Fruit fly (Drosophila melanogaster) whole organism, embryonic: ENCODE measurements around the gene CG8173.
A peak's percentile ranks its signal among the peaks of the same experiment; 100 is the strongest.

Experiments used
- CG10267 ChIP-seq: fragments of 200-800 bp; sonication (Bioruptor generic); optimal IDR thresholded peaks from 2 replicates; lab custom pipeline; 2018; ENCODE audit warnings: missing biosample characterization, mild to moderate bottlenecking, missing genetic modification characterization, moderate library complexity
- CG10543 ChIP-seq: fragments of 200-800 bp; sonication (Bioruptor generic); optimal IDR thresholded peaks from 3 replicates; lab custom pipeline; 2017; ENCODE audit warnings: missing biosample characterization, mild to moderate bottlenecking, missing genetic modification characterization, moderate library complexity
- CG10979 ChIP-seq: fragments of 200-800 bp; sonication (Bioruptor generic); optimal IDR thresholded peaks from 2 replicates; lab custom pipeline; 2018; ENCODE audit warnings: missing biosample characterization, mild to moderate bottlenecking, missing genetic modification characterization, moderate library complexity
- CG12391 ChIP-seq: fragments of 200-800 bp; sonication (Bioruptor generic); optimal IDR thresholded peaks from 3 replicates; lab custom pipeline; 2018; ENCODE audit warnings: missing biosample characterization, mild to moderate bottlenecking, missing genetic modification characterization, moderate library complexity
- CG12942 ChIP-seq: fragments of 200-800 bp; sonication (Bioruptor generic); optimal IDR thresholded peaks from 3 replicates; lab custom pipeline; 2016; ENCODE audit warnings: missing biosample characterization, missing genetic modification characterization
- CG14667 ChIP-seq: fragments of 200-800 bp; sonication (Bioruptor generic); IDR thresholded peaks from 2 replicates; pipeline ENCODE4 v1.3.6; 2022; ENCODE audit warnings: missing biosample characterization, missing genetic modification characterization
- CG14710 ChIP-seq: fragments of 200-800 bp; sonication (Bioruptor generic); optimal IDR thresholded peaks from 3 replicates; lab custom pipeline; 2019; ENCODE audit warnings: missing biosample characterization, mild to moderate bottlenecking, missing genetic modification characterization, moderate library complexity
- CG15269 ChIP-seq: fragments of 200-800 bp; sonication (Bioruptor generic); optimal IDR thresholded peaks from 2 replicates; lab custom pipeline; 2018; ENCODE audit warnings: missing biosample characterization, mild to moderate bottlenecking, missing genetic modification characterization, moderate library complexity
- CG15479 ChIP-seq: fragments of 200-800 bp; sonication (Bioruptor generic); optimal IDR thresholded peaks from 3 replicates; lab custom pipeline; 2019; ENCODE audit warnings: missing biosample characterization, mild to moderate bottlenecking, missing genetic modification characterization, moderate library complexity
- CG17802 ChIP-seq: fragments of 200-800 bp; sonication (Bioruptor generic); optimal IDR thresholded peaks from 2 replicates; lab custom pipeline; 2018; ENCODE audit warnings: missing biosample characterization, mild to moderate bottlenecking, missing genetic modification characterization, moderate library complexity
- CG18764 ChIP-seq: fragments of 200-800 bp; sonication (Bioruptor generic); optimal IDR thresholded peaks from 3 replicates; lab custom pipeline; 2016; ENCODE audit warnings: missing biosample characterization, missing genetic modification characterization
- CG4707 ChIP-seq: fragments of 200-800 bp; sonication (Bioruptor generic); optimal IDR thresholded peaks from 2 replicates; lab custom pipeline; 2018; ENCODE audit warnings: missing biosample characterization, mild to moderate bottlenecking, missing genetic modification characterization, moderate library complexity
- CG7839 ChIP-seq: fragments of 200-800 bp; sonication (Bioruptor generic); optimal IDR thresholded peaks from 3 replicates; lab custom pipeline; 2018; ENCODE audit warnings: missing biosample characterization, mild to moderate bottlenecking, missing genetic modification characterization, moderate library complexity
- CG9215 ChIP-seq: fragments of 200-800 bp; sonication (Bioruptor generic); IDR thresholded peaks from 2 replicates; pipeline ENCODE4 v1.3.6; 2022; ENCODE audit warnings: missing biosample characterization, missing genetic modification characterization
- CG9727 ChIP-seq: fragments of 200-800 bp; sonication (Bioruptor generic); optimal IDR thresholded peaks from 3 replicates; lab custom pipeline; 2017; ENCODE audit warnings: missing biosample characterization, mild to moderate bottlenecking, missing genetic modification characterization
- CG9876 ChIP-seq: fragments of 200-800 bp; sonication (Bioruptor generic); optimal IDR thresholded peaks from 2 replicates; lab custom pipeline; 2016; ENCODE audit warnings: missing biosample characterization, missing genetic modification characterization
- Dll ChIP-seq: fragments of 200-800 bp; sonication (Bioruptor generic); IDR thresholded peaks from 4 replicates; pipeline ENCODE4 v1.3.6; 2022; ENCODE audit warnings: missing biosample characterization, missing genetic modification characterization; ENCODE audit not compliant: partially characterized antibody
- Eip74EF ChIP-seq, 2 experiments: fragments of 200-800 bp in 1 of 2; fragments of >200 bp in 1 of 2; sonication (Bioruptor generic) in 1 of 2; optimal IDR thresholded peaks; 2 replicates each; lab custom pipeline; 2017 to 2019; ENCODE audit warnings: missing biosample characterization in 2 of 2, missing genetic modification characterization in 2 of 2, mild to moderate bottlenecking in 1 of 2, moderate library complexity in 1 of 2
- HLH54F ChIP-seq: fragments of 200-800 bp; sonication (Bioruptor generic); optimal IDR thresholded peaks from 3 replicates; lab custom pipeline; 2016; ENCODE audit warnings: missing biosample characterization, missing genetic modification characterization
- Hr78 ChIP-seq, 2 experiments: fragments of 200-800 bp in 1 of 2; fragments of >200 bp in 1 of 2; sonication (Bioruptor generic) in 1 of 2; optimal IDR thresholded peaks; 2 replicates each; lab custom pipeline; 2017 to 2019; ENCODE audit warnings: missing biosample characterization in 2 of 2, missing genetic modification characterization in 2 of 2, mild to moderate bottlenecking in 1 of 2, moderate library complexity in 1 of 2
- Max ChIP-seq: fragments of 200-800 bp; sonication (Bioruptor generic); optimal IDR thresholded peaks from 2 replicates; lab custom pipeline; 2016; ENCODE audit warnings: missing biosample characterization, mild to moderate bottlenecking, missing genetic modification characterization
- Med ChIP-seq: fragments of 200-800 bp; sonication (Bioruptor generic); peaks from one replicate; lab custom pipeline; 2016; ENCODE audit warnings: missing biosample characterization, missing genetic modification characterization, mild to moderate bottlenecking, inconsistent platforms, moderate library complexity
- Oli ChIP-seq: fragments of 200-800 bp; sonication (Bioruptor generic); optimal IDR thresholded peaks from 2 replicates; lab custom pipeline; 2018; ENCODE audit warnings: missing biosample characterization, mild to moderate bottlenecking, missing genetic modification characterization, moderate library complexity
- Pdp1 ChIP-seq, 2 experiments: fragments of 200-800 bp; sonication (Bioruptor generic); optimal IDR thresholded peaks; 3 replicates each; lab custom pipeline; 2016; ENCODE audit warnings: missing biosample characterization in 2 of 2, missing genetic modification characterization in 2 of 2, mild to moderate bottlenecking in 1 of 2, moderate library complexity in 1 of 2
- Sry-β ChIP-seq: fragments of 200-800 bp; sonication (Bioruptor generic); optimal IDR thresholded peaks from 2 replicates; lab custom pipeline; 2018; ENCODE audit warnings: missing biosample characterization, mild to moderate bottlenecking, missing genetic modification characterization, moderate library complexity
- Ssrp ChIP-seq: fragments of 200-800 bp; sonication (Bioruptor generic); optimal IDR thresholded peaks from 2 replicates; lab custom pipeline; 2018; ENCODE audit warnings: missing biosample characterization, mild to moderate bottlenecking, missing genetic modification characterization, moderate library complexity
- Trl ChIP-seq, 3 experiments: fragments of >200 bp in 2 of 3; fragments of 200-800 bp in 1 of 3; sonication (Bioruptor generic) in 1 of 3; optimal IDR thresholded peaks; 2 replicates in 1 of 3; 3 replicates in 2 of 3; lab custom pipeline; 2016 to 2017; ENCODE audit warnings: missing biosample characterization in 1 of 3, missing genetic modification characterization in 1 of 3
- Xrp1 ChIP-seq: fragments of 200-800 bp; sonication (Bioruptor generic); IDR thresholded peaks from 2 replicates; pipeline ENCODE4 v1.3.6; 2022; ENCODE audit warnings: missing biosample characterization, missing genetic modification characterization
- bbx ChIP-seq: fragments of 200-800 bp; sonication (Bioruptor generic); IDR thresholded peaks from 2 replicates; pipeline ENCODE4 v1.3.6; 2022; ENCODE audit warnings: missing biosample characterization, missing genetic modification characterization; ENCODE audit not compliant: partially characterized antibody
- bcd ChIP-seq: fragments of 200-800 bp; sonication (Bioruptor generic); optimal IDR thresholded peaks from 2 replicates; lab custom pipeline; 2017; ENCODE audit warnings: missing biosample characterization, mild to moderate bottlenecking, missing genetic modification characterization
- caup ChIP-seq: fragments of 200-800 bp; sonication (Bioruptor generic); optimal IDR thresholded peaks from 3 replicates; lab custom pipeline; 2017; ENCODE audit warnings: missing biosample characterization, mild to moderate bottlenecking, missing genetic modification characterization, moderate library complexity; ENCODE audit not compliant: severe bottlenecking
- crol ChIP-seq: fragments of 200-800 bp; sonication (Bioruptor generic); IDR thresholded peaks from 2 replicates; pipeline ENCODE4 v1.3.6; 2022; ENCODE audit warnings: missing biosample characterization, missing genetic modification characterization
- cwo ChIP-seq: fragments of 200-800 bp; sonication (Bioruptor generic); optimal IDR thresholded peaks from 3 replicates; lab custom pipeline; 2017; ENCODE audit warnings: missing biosample characterization, missing genetic modification characterization, mild to moderate bottlenecking, moderate library complexity, missing genetic modification reagents
- fru ChIP-seq: fragments of >200 bp; optimal IDR thresholded peaks from 2 replicates; lab custom pipeline; 2017
- fu2 ChIP-seq: fragments of 200-800 bp; sonication (Bioruptor generic); optimal IDR thresholded peaks from 2 replicates; lab custom pipeline; 2016; ENCODE audit warnings: missing biosample characterization, missing genetic modification characterization
- gcm ChIP-seq: fragments of 200-800 bp; sonication (Bioruptor generic); optimal IDR thresholded peaks from 2 replicates; lab custom pipeline; 2019; ENCODE audit warnings: missing biosample characterization, mild to moderate bottlenecking, missing genetic modification characterization, moderate library complexity
- gfzf ChIP-seq: fragments of 200-800 bp; sonication (Bioruptor generic); optimal IDR thresholded peaks from 2 replicates; lab custom pipeline; 2016; ENCODE audit warnings: missing biosample characterization, mild to moderate bottlenecking, missing genetic modification characterization, moderate library complexity
- insv ChIP-seq, 2 experiments: fragments of 200-800 bp; sonication (Bioruptor generic); optimal IDR thresholded peaks; 3 replicates each; lab custom pipeline; 2016 to 2018; ENCODE audit warnings: missing biosample characterization in 2 of 2, missing genetic modification characterization in 2 of 2
- mam ChIP-seq: fragments of 200-800 bp; sonication (Bioruptor generic); optimal IDR thresholded peaks from 3 replicates; lab custom pipeline; 2016; ENCODE audit warnings: missing biosample characterization, missing genetic modification characterization
- nmo ChIP-seq: fragments of 200-800 bp; sonication (Bioruptor generic); optimal IDR thresholded peaks from 2 replicates; lab custom pipeline; 2018; ENCODE audit warnings: missing biosample characterization, mild to moderate bottlenecking, missing genetic modification characterization, moderate library complexity
- sens ChIP-seq: fragments of 200-800 bp; sonication (Bioruptor generic); peaks from one replicate; lab custom pipeline; 2016; ENCODE audit warnings: missing biosample characterization, missing genetic modification characterization
- sim ChIP-seq: fragments of 200-800 bp; sonication (Bioruptor generic); IDR thresholded peaks from 2 replicates; pipeline ENCODE4 v1.3.6; 2022; ENCODE audit warnings: missing biosample characterization, missing genetic modification characterization
- sisA ChIP-seq: fragments of 200-800 bp; sonication (Bioruptor generic); IDR thresholded peaks from 2 replicates; pipeline ENCODE4 v1.3.6; 2022; ENCODE audit warnings: missing biosample characterization, missing genetic modification characterization
- tgo ChIP-seq: fragments of 200-800 bp; sonication (Bioruptor generic); IDR thresholded peaks from 3 replicates; pipeline ENCODE4 v1.3.6; 2022; ENCODE audit warnings: missing biosample characterization, missing genetic modification characterization
- tio ChIP-seq: fragments of 200-800 bp; sonication (Bioruptor generic); optimal IDR thresholded peaks from 2 replicates; lab custom pipeline; 2017; ENCODE audit warnings: missing biosample characterization, missing genetic modification characterization, inconsistent platforms
- tx ChIP-seq: fragments of 200-800 bp; sonication (Bioruptor generic); optimal IDR thresholded peaks from 2 replicates; lab custom pipeline; 2016; ENCODE audit warnings: missing biosample characterization, missing genetic modification characterization
- unpg ChIP-seq: fragments of 200-800 bp; sonication (Bioruptor generic); optimal IDR thresholded peaks from 3 replicates; lab custom pipeline; 2018; ENCODE audit warnings: missing biosample characterization, mild to moderate bottlenecking, missing genetic modification characterization, moderate library complexity

Gene CG8173

DNA sequence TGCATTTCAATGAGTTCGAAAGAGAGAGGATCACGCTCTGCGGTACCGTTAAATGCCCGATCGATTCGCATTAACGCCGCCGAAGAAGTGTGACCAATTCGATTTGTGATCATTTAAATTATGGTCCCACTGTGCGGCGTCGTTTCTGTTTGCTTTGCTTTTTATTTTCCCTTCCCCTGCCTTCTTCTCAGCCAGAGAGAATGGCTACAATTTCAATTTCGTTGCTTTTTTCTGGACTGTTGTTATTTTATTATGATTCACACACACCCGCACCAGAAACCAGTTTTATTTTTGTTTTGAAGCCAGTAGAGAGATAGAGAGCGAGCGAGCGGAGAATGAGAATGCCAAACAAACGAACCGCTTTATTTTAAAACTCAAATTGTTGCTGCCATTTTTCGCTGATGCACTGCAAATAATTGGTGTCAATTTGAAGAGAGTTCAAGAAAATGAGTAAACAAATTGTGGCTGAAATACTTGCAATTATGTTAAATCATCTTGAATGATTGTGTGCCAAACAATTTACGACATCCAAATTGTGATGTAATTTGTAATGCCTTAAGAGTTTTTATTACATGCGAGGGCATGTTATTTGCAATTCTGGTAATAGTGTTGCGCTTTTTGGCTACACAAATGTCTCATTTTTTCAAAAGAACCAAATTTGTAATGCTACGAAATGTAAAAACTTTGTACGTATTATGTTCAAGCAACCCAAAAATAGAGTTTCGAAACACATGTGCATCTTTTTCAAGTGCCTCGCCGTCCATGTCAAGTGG, 33.3 kb upstream of the CG8173 start (continued):
- 0 out of 4 replicates have a peak, but pooled peaks have one; percentile 56 for TF ChIP-seq Dll
- TF ChIP-seq tx (GFP tag; lab: Kevin White, UChicago) = peak; percentile 4
- peak in 1 of 2 experiments; percentile 17 for TF ChIP-seq Eip74EF (GFP tag; optimal IDR thresholded peaks at IDR 0.05; lab: Kevin White, UChicago)
- TF ChIP-seq Oli (tag; lab: Kevin White, UChicago) = peak; percentile 57
- TF ChIP-seq CG12391 = peak; percentile 53
- peak; percentile 45 for TF ChIP-seq tio (GFP tag; lab: Kevin White, UChicago)
- peak; percentile 29 for TF ChIP-seq CG18764 (GFP tag; lab: Kevin White, UChicago)
- peak; percentile 59 for TF ChIP-seq Ssrp (tag; lab: Kevin White, UChicago)
- peak; percentile 17 for TF ChIP-seq caup (GFP tag; lab: Kevin White, UChicago)
- TF ChIP-seq Med (GFP tag; lab: Kevin White, UChicago) = peak; percentile 83
- TF ChIP-seq CG9727 (GFP tag; lab: Kevin White, UChicago) = peak; percentile 15
- TF ChIP-seq fru = no peak
- no peak for TF ChIP-seq sim (GFP tag; lab: Robert Waterston, UW)
- TF ChIP-seq unpg (GFP tag; lab: Kevin White, UChicago) = peak; percentile 41
- no peak for TF ChIP-seq Sry-β
- peak; percentile 26 for TF ChIP-seq HLH54F (GFP tag; lab: Kevin White, UChicago)
- peak; percentile 66 for TF ChIP-seq CG10979
- TF ChIP-seq Hr78 (GFP tag; optimal IDR thresholded peaks at IDR 0.05; lab: Kevin White, UChicago) = peak in 1 of 2 experiments; percentile 25
- peak; percentile 67 for TF ChIP-seq crol (GFP tag; lab: Robert Waterston, UW)
- TF ChIP-seq CG12942 (GFP tag; lab: Kevin White, UChicago) = peak; percentile 16
- TF ChIP-seq CG4707 (GFP tag; lab: Kevin White, UChicago) = peak; percentile 53
- peak; percentile 37 for TF ChIP-seq CG15269 (tag; lab: Kevin White, UChicago)
- TF ChIP-seq CG9876 (GFP tag; lab: Kevin White, UChicago) = no peak
- TF ChIP-seq CG15479 = no peak
- 0 out of 2 replicates have a peak, but pooled peaks have one; percentile 22 for TF ChIP-seq bbx (GFP tag; lab: Robert Waterston, UW)
- peak; percentile 38 for TF ChIP-seq CG10267
- peak; percentile 29 for TF ChIP-seq CG14710
- TF ChIP-seq mam (GFP tag; lab: Kevin White, UChicago) = peak; percentile 13
- TF ChIP-seq CG7839 (tag; lab: Kevin White, UChicago) = peak; percentile 56
- TF ChIP-seq insv (GFP tag; optimal IDR thresholded peaks at IDR 0.05; lab: Kevin White, UChicago) = no peak
- TF ChIP-seq CG10543 (GFP tag; lab: Kevin White, UChicago) = no peak
- TF ChIP-seq CG9215 = no peak
- peak; percentile 14 for TF ChIP-seq gcm
- peak; percentile 26 for TF ChIP-seq Max (GFP tag; lab: Kevin White, UChicago)
- peak; percentile 19; the same call in 1 of the 3 replicates for TF ChIP-seq tgo
- peak; percentile 23 to 56 for TF ChIP-seq Trl (optimal IDR thresholded peaks at IDR 0.05; lab: Kevin White, UChicago)
- no peak for TF ChIP-seq Trl (GFP tag; optimal IDR thresholded peaks at IDR 0.05; lab: Kevin White, UChicago)
- no peak for TF ChIP-seq CG14667
- TF ChIP-seq bcd = peak; percentile 48
- TF ChIP-seq fu2 (GFP tag; lab: Kevin White, UChicago) = peak; percentile 18
- peak; percentile 65 for TF ChIP-seq sens (GFP tag; lab: Kevin White, UChicago)
- TF ChIP-seq Xrp1 = peak; percentile 42; the same call in 1 of the 2 replicates
- TF ChIP-seq sisA (GFP tag; lab: Robert Waterston, UW) = peak; percentile 15; the same call in 1 of the 2 replicates
- peak; percentile 14 for TF ChIP-seq cwo (GFP tag; lab: Kevin White, UChicago)
- peak; percentile 25 to 53 for TF ChIP-seq Pdp1 (GFP tag; optimal IDR thresholded peaks at IDR 0.05; lab: Kevin White, UChicago)
- peak; percentile 60 for TF ChIP-seq nmo (GFP tag; lab: Kevin White, UChicago)
- TF ChIP-seq gfzf (GFP tag; lab: Kevin White, UChicago) = peak; percentile 43
- TF ChIP-seq CG17802 (tag; lab: Kevin White, UChicago) = peak; percentile 19
